Fruit fly (Drosophila melanogaster): ENCODE measurements around the gene CG8475.

CG8475 gene

dm6 chr2L:8162307-8163024, 34.3 kb downstream of the CG8475 start, which contains the start of gene Acbp1 (continued):
- TF ChIP-seq CG18011 (GFP tag; optimal IDR thresholded peaks at IDR 0.05) = peak; percentile 78
- TF ChIP-seq CG4617 (GFP tag; optimal IDR thresholded peaks at IDR 0.05; ENCODE audit: borderline replicate concordance) = peak; percentile 82
- no peak for TF ChIP-seq pan (optimal IDR thresholded peaks at IDR 0.05)
- peak in 1 of 2 experiments; percentile 89 for TF ChIP-seq pan (GFP tag; optimal IDR thresholded peaks at IDR 0.05 in 1 of 2, IDR thresholded peaks at IDR 0.05 in 1 of 2)
- TF ChIP-seq CG6683 (GFP tag; optimal IDR thresholded peaks at IDR 0.05) = peak; percentile 94
- TF ChIP-seq ase (GFP tag; IDR thresholded peaks at IDR 0.05) = peak; percentile 90
- peak; percentile 98 for TF ChIP-seq CG4282 (GFP tag; optimal IDR thresholded peaks at IDR 0.05)
- peak; percentile 86 for TF ChIP-seq Usf (GFP tag; optimal IDR thresholded peaks at IDR 0.05)
- peak; percentile 97 for TF ChIP-seq org-1 (GFP tag; optimal IDR thresholded peaks at IDR 0.05)
- TF ChIP-seq CG6654 (GFP tag; optimal IDR thresholded peaks at IDR 0.05) = peak; percentile 82
- TF ChIP-seq CG3281 (GFP tag; optimal IDR thresholded peaks at IDR 0.05) = peak; percentile 98
- TF ChIP-seq Mes4 (GFP tag; optimal IDR thresholded peaks at IDR 0.05) = peak; percentile 92
- peak; percentile 90 for TF ChIP-seq HLH3B (GFP tag; IDR thresholded peaks at IDR 0.05)
- TF ChIP-seq Atf-2 (GFP tag; optimal IDR thresholded peaks at IDR 0.05) = peak; percentile 91
- TF ChIP-seq jigr1 (GFP tag; IDR thresholded peaks at IDR 0.05) = peak; percentile 57; the same call in 2 of the 3 replicates
- TF ChIP-seq disco-r (GFP tag; optimal IDR thresholded peaks at IDR 0.05) = peak; percentile 82
- peak; percentile 85 for TF ChIP-seq gsb (GFP tag; IDR thresholded peaks at IDR 0.05)
- peak; percentile 92 for TF ChIP-seq CG8089 (GFP tag; optimal IDR thresholded peaks at IDR 0.05)
- peak; percentile 88; the same call in 1 of the 3 replicates for TF ChIP-seq CG2199 (GFP tag; IDR thresholded peaks at IDR 0.05)
- peak; percentile 98 for TF ChIP-seq dmrt11E (tag; optimal IDR thresholded peaks at IDR 0.05)
- TF ChIP-seq CHES-1-like (GFP tag; optimal IDR thresholded peaks at IDR 0.05) = peak; percentile 97
- TF ChIP-seq Lpt (GFP tag; optimal IDR thresholded peaks at IDR 0.05) = no peak
- peak; percentile 95 for TF ChIP-seq ERR (GFP tag; optimal IDR thresholded peaks at IDR 0.05)
- peak; percentile 96 for TF ChIP-seq CG10209 (GFP tag; optimal IDR thresholded peaks at IDR 0.05)
- no peak for TF ChIP-seq Tbp (GFP tag; optimal IDR thresholded peaks at IDR 0.05)
- no peak for TF ChIP-seq usp (GFP tag; optimal IDR thresholded peaks at IDR 0.05)
- peak; percentile 96 for TF ChIP-seq zen (tag; optimal IDR thresholded peaks at IDR 0.05)
- TF ChIP-seq peb (GFP tag; IDR thresholded peaks at IDR 0.05) = peak; percentile 58; the same call in 1 of the 2 replicates
- no peak for TF ChIP-seq crol (GFP tag; IDR thresholded peaks at IDR 0.05)
- TF ChIP-seq tin (GFP tag; optimal IDR thresholded peaks at IDR 0.05) = peak; percentile 91
- peak; percentile 88 for TF ChIP-seq klu (GFP tag; IDR thresholded peaks at IDR 0.05)
- TF ChIP-seq CG2712 (tag; optimal IDR thresholded peaks at IDR 0.05) = peak; percentile 99
- TF ChIP-seq Ssrp (tag; optimal IDR thresholded peaks at IDR 0.05) = peak; percentile 93
- TF ChIP-seq nau (GFP tag; optimal IDR thresholded peaks at IDR 0.05) = peak; percentile 96
- TF ChIP-seq slp2 (GFP tag; optimal IDR thresholded peaks at IDR 0.05) = peak; percentile 91
- TF ChIP-seq CG4360 (GFP tag; IDR thresholded peaks at IDR 0.05) = peak; percentile 64
- TF ChIP-seq vnd (GFP tag; IDR thresholded peaks at IDR 0.05; ENCODE audit: partially characterized antibody) = peak; percentile 60
- TF ChIP-seq CG7372 (GFP tag; IDR thresholded peaks at IDR 0.05) = peak; percentile 90
- peak; percentile 40 for TF ChIP-seq ash1 (GFP tag; optimal IDR thresholded peaks at IDR 0.05)
- peak; percentile 99 for TF ChIP-seq CG10979 (tag; optimal IDR thresholded peaks at IDR 0.05)
- TF ChIP-seq tx (GFP tag; optimal IDR thresholded peaks at IDR 0.05) = peak; percentile 97
- peak; percentile 95 for TF ChIP-seq CG33213 (GFP tag; optimal IDR thresholded peaks at IDR 0.05)
- TF ChIP-seq mld (GFP tag; IDR thresholded peaks at IDR 0.05; ENCODE audit: partially characterized antibody) = peak; percentile 81; the same call in 2 of the 3 replicates
- TF ChIP-seq CG34422 (GFP tag; IDR thresholded peaks at IDR 0.05) = peak; percentile 93
- TF ChIP-seq Optix (GFP tag; IDR thresholded peaks at IDR 0.05) = peak; percentile 68; the same call in 1 of the 3 replicates
- TF ChIP-seq Hmr (GFP tag; optimal IDR thresholded peaks at IDR 0.05) = peak; percentile 98
- TF ChIP-seq yki (optimal IDR thresholded peaks at IDR 0.05) = peak; percentile 65
- peak; percentile 88 for TF ChIP-seq CG18764 (GFP tag; optimal IDR thresholded peaks at IDR 0.05)
- peak; percentile 97 for TF ChIP-seq dmrt99B (tag; optimal IDR thresholded peaks at IDR 0.05)
- TF ChIP-seq CG13424 (tag; optimal IDR thresholded peaks at IDR 0.05) = peak; percentile 98
